Worm (Caenorhabditis elegans): ENCODE measurements around the gene C33G3.6.

C33G3.6 gene

DNA sequence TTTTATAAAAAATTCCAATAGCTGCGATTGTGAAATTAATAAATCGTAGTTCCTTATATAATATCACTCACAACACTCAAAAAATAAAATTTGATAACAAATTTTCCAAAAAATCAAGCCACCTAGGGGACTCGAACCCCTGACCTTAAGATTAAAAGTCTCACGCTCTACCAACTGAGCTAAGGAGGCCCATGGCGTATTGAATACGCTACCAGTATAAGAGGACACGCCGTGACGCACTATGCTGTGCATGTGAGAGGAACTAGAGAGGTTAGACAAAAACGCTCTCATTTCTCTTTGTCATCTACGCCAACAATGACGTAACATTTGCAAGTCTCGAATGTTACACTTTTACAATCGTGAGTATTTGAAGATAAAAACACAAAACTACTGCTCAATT lies 20.3 kb downstream of the C33G3.6 start (continued):
- TF ChIP-seq fkh-3 (tag; optimal IDR thresholded peaks at IDR 0.05) (peak; percentile 77), dpff-1 (tag; optimal IDR thresholded peaks at IDR 0.05) (no peak), rcor-1 (GFP tag; IDR thresholded peaks at IDR 0.05) (peak; percentile 93), ceh-100 (GFP tag; IDR thresholded peaks at IDR 0.05) (peak; percentile 82), F39B2.1 (GFP tag; IDR thresholded peaks at IDR 0.05) (peak; percentile 62; the same call in 1 of the 2 replicates), attf-3 (GFP tag; conservative IDR thresholded peaks at IDR 0.05) (peak; percentile 56; the same call in 1 of the 2 replicates), C06A6.2 (GFP tag; conservative IDR thresholded peaks at IDR 0.05) (peak; percentile 79), ceh-27 (GFP tag; optimal IDR thresholded peaks at IDR 0.05) (peak; percentile 84), tbp1 (GFP tag; optimal IDR thresholded peaks at IDR 0.05) (peak; percentile 98), athp-1 (tag; optimal IDR thresholded peaks at IDR 0.05) (peak; percentile 92), lin-26 (GFP tag; IDR thresholded peaks at IDR 0.05) (peak; percentile 99), dpl-1 (GFP tag; optimal IDR thresholded peaks at IDR 0.05) (peak; percentile 39), tbx-9 (tag; optimal IDR thresholded peaks at IDR 0.05; ENCODE audit: borderline replicate concordance) (peak; percentile 84), attf-6 (GFP tag; IDR thresholded peaks at IDR 0.05) (peak; percentile 69; the same call in 1 of the 2 replicates), madf-10 (tag; optimal IDR thresholded peaks at IDR 0.05) (peak; percentile 91), snpc-1.1 (tag; optimal IDR thresholded peaks at IDR 0.05; ENCODE audit: insufficient read depth) (peak; percentile 65), nfya-2 (GFP tag; IDR thresholded peaks at IDR 0.05) (no peak), repo-1 (tag; optimal IDR thresholded peaks at IDR 0.05) (peak; percentile 61), rec-8 (tag; optimal IDR thresholded peaks at IDR 0.05) (peak; percentile 72 to 89), rpc-1 (optimal IDR thresholded peaks at IDR 0.05) (peak; percentile 97), rpc-1 (tag; optimal IDR thresholded peaks at IDR 0.05) (peak; percentile 99), somi-1 (GFP tag; optimal IDR thresholded peaks at IDR 0.05) (peak; percentile 90), pbrm-1 (GFP tag; IDR thresholded peaks at IDR 0.05) (peak; percentile 94), lin-54 (GFP tag; optimal IDR thresholded peaks at IDR 0.05) (peak; percentile 74), let-607 (tag; optimal IDR thresholded peaks at IDR 0.05) (peak; percentile 70 to 83), K11D2.4 (GFP tag; IDR thresholded peaks at IDR 0.05) (peak; percentile 90), F10E7.11 (tag; optimal IDR thresholded peaks at IDR 0.05) (peak; percentile 75), F37B4.10 (GFP tag; IDR thresholded peaks at IDR 0.05) (peak; percentile 83; the same call in 1 of the 2 replicates), B0035.1 (tag; optimal IDR thresholded peaks at IDR 0.05) (peak; percentile 81), hlh-26 (GFP tag; conservative IDR thresholded peaks at IDR 0.05) (0 out of 2 replicates have a peak, but pooled peaks have one; percentile 49), lir-1 (GFP tag; conservative IDR thresholded peaks at IDR 0.05) (peak; percentile 72)

DNA sequence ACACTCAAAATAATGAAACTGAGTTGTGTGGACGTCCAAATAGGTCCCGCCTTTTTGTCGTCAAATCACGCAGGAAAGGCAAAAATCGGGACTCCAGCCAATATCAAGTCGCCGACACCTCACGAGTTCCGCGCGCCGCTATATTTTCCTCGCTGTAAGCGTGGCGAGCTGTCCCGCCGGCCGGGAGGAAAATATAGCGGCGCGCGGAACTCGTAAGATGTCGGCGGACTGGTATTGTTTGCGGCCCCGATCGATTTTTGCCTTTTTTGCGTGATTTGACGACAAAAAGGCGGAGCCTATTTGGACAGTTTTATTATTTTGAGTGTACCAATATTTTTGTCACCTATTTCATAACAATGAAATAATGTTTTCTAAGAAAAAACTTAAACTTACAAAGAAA lies 21.4 kb downstream of the C33G3.6 start:
- TF ChIP-seq snpc-3.4 (tag; optimal IDR thresholded peaks at IDR 0.05) (no peak), let-526 (GFP tag; IDR thresholded peaks at IDR 0.05) (no peak), unc-130 (GFP tag; optimal IDR thresholded peaks at IDR 0.05) (no peak), snpc-4 (GFP tag; optimal IDR thresholded peaks at IDR 0.05) (no peak), snpc-4 (tag; optimal IDR thresholded peaks at IDR 0.05) (peak in 2 of 4 experiments; percentile 58 to 64), K12H6.12 (tag; optimal IDR thresholded peaks at IDR 0.05) (no peak), lag-1 (GFP tag; IDR thresholded peaks at IDR 0.05) (no peak)
